Worm (Caenorhabditis elegans): ENCODE measurements around the gene C17G10.6.

The C17G10.6 gene

DNA sequence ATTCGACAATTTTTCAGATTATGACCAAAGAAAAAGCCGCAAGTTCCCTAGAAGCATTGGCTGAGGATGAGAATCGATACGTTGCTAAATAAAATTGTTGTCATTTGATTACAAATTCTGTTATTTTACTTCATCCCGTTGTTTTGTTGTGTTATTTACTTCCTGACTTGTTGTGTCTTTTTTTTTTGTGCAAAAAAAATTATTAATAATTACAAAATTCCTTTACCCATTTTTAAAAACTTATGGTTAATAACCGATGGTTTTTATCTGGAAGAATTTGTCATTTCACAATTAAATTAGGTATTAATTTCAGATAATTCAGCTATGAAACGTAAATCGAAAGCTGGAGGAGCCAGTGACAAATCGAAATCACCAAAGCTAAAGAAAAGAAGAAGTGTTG, 6.8 kb downstream of the C17G10.6 start, which contains the start of gene C17G10.1:
TSS of gene C17G10.1 (plus strand) at position 301 of the 400 bp plus-strand sequence.
- no peak for TF ChIP-seq lin-39 (tag; optimal IDR thresholded peaks at IDR 0.05)
- no peak for TF ChIP-seq nhr-25 (tag; optimal IDR thresholded peaks at IDR 0.05)
- TF ChIP-seq ceh-16 (tag; optimal IDR thresholded peaks at IDR 0.05), result no peak
- no peak for TF ChIP-seq nhr-77 (tag; optimal IDR thresholded peaks at IDR 0.05)
- TF ChIP-seq elt-3 (tag; optimal IDR thresholded peaks at IDR 0.05), result no peak
- no peak for TF ChIP-seq nhr-23 (tag; optimal IDR thresholded peaks at IDR 0.05)
- TF ChIP-seq aly-2 (tag; optimal IDR thresholded peaks at IDR 0.05), result no peak
- TF ChIP-seq R02D3.7 (tag; optimal IDR thresholded peaks at IDR 0.05), result no peak
- TF ChIP-seq unc-62 (GFP tag; optimal IDR thresholded peaks at IDR 0.05), result no peak
- no peak for TF ChIP-seq nhr-43 (tag; optimal IDR thresholded peaks at IDR 0.05; ENCODE audit: poor library complexity, severe bottlenecking)
- TF ChIP-seq sea-2 (GFP tag; optimal IDR thresholded peaks at IDR 0.05), result no peak

DNA sequence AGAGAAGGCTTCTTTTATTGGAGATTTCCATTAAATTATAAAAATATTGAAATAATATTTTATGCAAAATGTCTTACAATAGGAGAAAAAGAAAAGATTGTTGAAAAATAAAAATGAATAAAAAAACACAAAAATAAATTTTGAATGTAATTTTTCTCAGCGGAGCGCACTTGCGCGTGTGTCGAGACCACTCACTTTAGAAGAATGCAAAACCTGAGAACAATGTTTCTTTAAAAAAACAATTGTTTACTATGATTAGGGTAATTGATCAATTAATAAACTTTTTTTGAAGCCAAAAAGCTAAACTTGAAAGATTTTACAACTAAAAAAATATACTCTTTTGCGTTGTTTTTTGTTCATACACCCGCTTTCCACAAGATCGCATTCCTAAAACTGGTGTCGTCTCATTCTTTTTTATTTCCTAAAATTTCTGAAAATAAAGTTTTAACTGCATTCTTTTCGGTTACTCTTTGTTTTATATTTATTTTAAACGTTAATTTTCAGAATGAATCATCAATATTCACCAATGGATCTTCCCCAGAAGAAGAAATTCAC, 8.8 kb downstream of the C17G10.6 start, which contains the start of gene ttc-4:
TSS of gene ttc-4 (plus strand) at position 505 of the 555 bp plus-strand sequence.
- TF ChIP-seq pqm-1 (tag; optimal IDR thresholded peaks at IDR 0.05), result peak; percentile 51
- peak; percentile 39 for TF ChIP-seq elt-2 (tag; optimal IDR thresholded peaks at IDR 0.05)
- TF ChIP-seq hmg-11 (tag; optimal IDR thresholded peaks at IDR 0.05), result no peak
- TF ChIP-seq ZK546.5 (tag; optimal IDR thresholded peaks at IDR 0.05), result no peak
- no peak for TF ChIP-seq nhr-25 (tag; optimal IDR thresholded peaks at IDR 0.05)
- no peak for TF ChIP-seq tbx-2 (tag; optimal IDR thresholded peaks at IDR 0.05)
- TF ChIP-seq nfya-1 (tag; optimal IDR thresholded peaks at IDR 0.05; ENCODE audit: insufficient read depth), result peak; percentile 58
- peak; percentile 75 for TF ChIP-seq snpc-4 (tag; optimal IDR thresholded peaks at IDR 0.05)
- peak; percentile 38 for TF ChIP-seq nhr-23 (tag; optimal IDR thresholded peaks at IDR 0.05)
- TF ChIP-seq lin-15B (tag; optimal IDR thresholded peaks at IDR 0.05), result peak; percentile 65
- TF ChIP-seq pha-4 (tag; optimal IDR thresholded peaks at IDR 0.05), result peak; percentile 71
- TF ChIP-seq nhr-12 (tag; optimal IDR thresholded peaks at IDR 0.05), result no peak

DNA sequence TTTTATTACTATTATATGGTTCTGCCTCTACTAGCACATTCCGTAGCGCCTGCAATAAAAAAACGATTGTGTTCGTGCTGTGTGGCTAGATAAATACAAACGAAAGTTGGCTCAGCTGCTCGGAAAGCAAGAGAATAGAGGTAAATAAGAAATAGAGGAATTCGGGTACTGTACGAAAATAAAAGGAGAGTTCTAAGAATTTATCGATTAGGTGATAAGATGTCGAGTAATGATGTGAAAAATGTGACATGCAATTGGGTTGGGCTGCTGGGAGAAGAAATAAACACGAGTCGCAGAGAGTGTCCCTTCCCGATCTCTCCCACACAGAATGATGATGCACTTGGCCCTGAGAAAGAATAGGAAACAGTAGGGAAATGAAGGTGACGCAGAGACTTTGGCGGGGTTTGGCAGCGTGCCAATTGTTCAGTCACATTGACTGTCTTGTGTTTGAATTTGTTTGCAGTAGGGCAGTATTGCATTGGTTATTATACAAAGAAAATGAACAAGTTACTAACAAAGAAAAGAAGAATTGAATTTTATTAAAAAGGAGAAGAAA, 9.6 kb downstream of the C17G10.6 start, which contains the start of gene cdc-14:
TSS of gene cdc-14 (minus strand) at position 51 of the 556 bp plus-strand sequence.
- TF ChIP-seq mdl-1 (tag; optimal IDR thresholded peaks at IDR 0.05) (no peak), zag-1 (tag; optimal IDR thresholded peaks at IDR 0.05) (no peak), nhr-67 (tag; optimal IDR thresholded peaks at IDR 0.05) (no peak), elt-3 (tag; optimal IDR thresholded peaks at IDR 0.05) (no peak), nhr-25 (tag; optimal IDR thresholded peaks at IDR 0.05) (peak; percentile 94), snpc-4 (tag; optimal IDR thresholded peaks at IDR 0.05) (peak; percentile 84), eor-1 (tag; optimal IDR thresholded peaks at IDR 0.05) (no peak), ztf-4 (tag; optimal IDR thresholded peaks at IDR 0.05) (no peak), fos-1 (tag; optimal IDR thresholded peaks at IDR 0.05) (no peak), pha-4 (tag; optimal IDR thresholded peaks at IDR 0.05) (peak; percentile 78), fkh-10 (GFP tag; optimal IDR thresholded peaks at IDR 0.05) (no peak), nhr-11 (tag; optimal IDR thresholded peaks at IDR 0.05) (no peak), egl-27 (tag; optimal IDR thresholded peaks at IDR 0.05) (no peak), ceh-9 (tag; optimal IDR thresholded peaks at IDR 0.05) (no peak), unc-62 (GFP tag; optimal IDR thresholded peaks at IDR 0.05) (no peak), ama-1 (optimal IDR thresholded peaks at IDR 0.05) (no peak), lsy-12 (tag; optimal IDR thresholded peaks at IDR 0.05) (no peak), nfya-1 (tag; optimal IDR thresholded peaks at IDR 0.05; ENCODE audit: insufficient read depth) (peak; percentile 59), sea-2 (GFP tag; optimal IDR thresholded peaks at IDR 0.05) (no peak), hmg-11 (tag; optimal IDR thresholded peaks at IDR 0.05) (peak; percentile 54), nhr-43 (tag; optimal IDR thresholded peaks at IDR 0.05; ENCODE audit: poor library complexity, severe bottlenecking) (peak; percentile 22), fkh-2 (tag; optimal IDR thresholded peaks at IDR 0.05) (peak; percentile 38), skn-1 (tag; optimal IDR thresholded peaks at IDR 0.05) (no peak), aly-2 (tag; optimal IDR thresholded peaks at IDR 0.05) (no peak), lin-39 (tag; optimal IDR thresholded peaks at IDR 0.05) (peak; percentile 76), nhr-237 (tag; optimal IDR thresholded peaks at IDR 0.05) (no peak), ceh-82 (tag; optimal IDR thresholded peaks at IDR 0.05) (no peak), jun-1 (tag; optimal IDR thresholded peaks at IDR 0.05) (peak; percentile 66), R02D3.7 (tag; optimal IDR thresholded peaks at IDR 0.05) (no peak), nhr-12 (tag; optimal IDR thresholded peaks at IDR 0.05) (no peak), egl-5 (tag; optimal IDR thresholded peaks at IDR 0.05) (peak; percentile 87), unc-39 (tag; optimal IDR thresholded peaks at IDR 0.05) (no peak), daf-12 (tag; optimal IDR thresholded peaks at IDR 0.05) (no peak), elt-2 (tag; optimal IDR thresholded peaks at IDR 0.05) (peak; percentile 73), nhr-28 (tag; optimal IDR thresholded peaks at IDR 0.05) (no peak), nhr-77 (tag; optimal IDR thresholded peaks at IDR 0.05) (no peak), nhr-76 (tag; optimal IDR thresholded peaks at IDR 0.05) (no peak), lin-15B (tag; optimal IDR thresholded peaks at IDR 0.05) (peak; percentile 65), mml-1 (tag; optimal IDR thresholded peaks at IDR 0.05) (no peak), tbx-2 (tag; optimal IDR thresholded peaks at IDR 0.05) (no peak), elt-1 (tag; optimal IDR thresholded peaks at IDR 0.05) (peak; percentile 53), nhr-23 (tag; optimal IDR thresholded peaks at IDR 0.05) (peak; percentile 54), ztf-11 (tag; optimal IDR thresholded peaks at IDR 0.05) (no peak), ZK546.5 (tag; optimal IDR thresholded peaks at IDR 0.05) (no peak)
